Fruit fly (Drosophila melanogaster): ENCODE measurements around the gene CG31089.

CG31089 gene

DNA sequence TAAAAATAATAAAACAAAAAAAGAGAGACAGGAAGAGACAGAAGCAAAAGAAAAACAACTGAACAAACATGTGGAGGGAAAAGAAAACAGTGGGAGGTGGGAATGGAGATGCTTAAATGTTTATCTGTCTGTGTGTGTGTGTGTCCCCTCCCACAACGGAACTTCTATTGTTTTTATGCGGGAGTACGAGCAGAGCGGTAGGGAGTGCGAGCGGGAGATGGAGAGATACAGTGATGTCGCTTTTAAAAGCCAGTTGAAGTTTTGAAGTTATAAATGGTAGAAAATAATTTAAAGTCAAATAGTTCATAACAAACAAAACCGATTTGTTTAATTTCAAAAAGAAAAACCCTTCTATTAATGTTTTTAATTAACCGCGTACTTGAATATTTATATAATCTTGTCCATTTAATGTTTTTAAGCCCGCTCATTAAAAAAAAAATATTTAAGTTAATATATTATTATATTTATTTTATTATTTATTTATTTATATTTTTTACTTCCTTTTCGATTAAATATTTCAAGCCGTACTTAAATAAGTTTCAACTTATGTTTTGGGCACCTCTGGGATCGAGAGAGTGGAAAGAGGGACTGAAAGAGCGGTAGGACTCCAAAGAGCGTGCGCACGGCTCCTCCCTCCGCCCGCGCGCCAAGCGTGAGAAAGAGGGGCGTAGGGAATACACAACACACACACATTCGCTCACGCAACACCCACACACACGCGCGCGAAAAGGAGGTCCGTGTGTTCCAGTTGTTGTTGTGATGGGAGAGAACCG, 22.1 kb upstream of the CG31089 start:
- peak; percentile 59; the same call in 1 of the 2 replicates for TF ChIP-seq CG32121 (GFP tag; IDR thresholded peaks at IDR 0.05)
- TF ChIP-seq Pif1B (GFP tag; optimal IDR thresholded peaks at IDR 0.05) = peak; percentile 1
- peak; percentile 63 for TF ChIP-seq CG8159 (tag; optimal IDR thresholded peaks at IDR 0.05)
- peak; percentile 67 for TF ChIP-seq CG9948 (tag; optimal IDR thresholded peaks at IDR 0.05)
- no peak for TF ChIP-seq D1 (tag; optimal IDR thresholded peaks at IDR 0.05)
- peak; percentile 11; the same call in 1 of the 2 replicates for TF ChIP-seq Ets98B (GFP tag; IDR thresholded peaks at IDR 0.05)
- peak; percentile 11 for TF ChIP-seq CG12605 (GFP tag; IDR thresholded peaks at IDR 0.05)
- TF ChIP-seq CG17806 (tag; optimal IDR thresholded peaks at IDR 0.05) = peak; percentile 57
- TF ChIP-seq fd96Ca (GFP tag; IDR thresholded peaks at IDR 0.05) = no peak
- TF ChIP-seq CG34367 (tag; optimal IDR thresholded peaks at IDR 0.05) = peak; percentile 14
- no peak for TF ChIP-seq CG8301 (tag; optimal IDR thresholded peaks at IDR 0.05)
- TF ChIP-seq rn (GFP tag; IDR thresholded peaks at IDR 0.05) = 0 out of 2 replicates have a peak, but pooled peaks have one; percentile 18
- peak; percentile 4 for TF ChIP-seq Pif1A (GFP tag; optimal IDR thresholded peaks at IDR 0.05)
- TF ChIP-seq CG15710 (tag; optimal IDR thresholded peaks at IDR 0.05) = peak; percentile 59
- TF ChIP-seq CG13204 (GFP tag; optimal IDR thresholded peaks at IDR 0.05) = peak; percentile 42
- TF ChIP-seq CG14655 (GFP tag; optimal IDR thresholded peaks at IDR 0.05) = peak; percentile 63
- no peak for TF ChIP-seq EcR (GFP tag; optimal IDR thresholded peaks at IDR 0.05)
- no peak for TF ChIP-seq CG10348 (GFP tag; IDR thresholded peaks at IDR 0.05)
- peak; percentile 61 for TF ChIP-seq CG4496 (GFP tag; IDR thresholded peaks at IDR 0.05)
- no peak for TF ChIP-seq gl (tag; optimal IDR thresholded peaks at IDR 0.05)
- peak; percentile 48 for TF ChIP-seq Snoo (tag; optimal IDR thresholded peaks at IDR 0.05)

DNA sequence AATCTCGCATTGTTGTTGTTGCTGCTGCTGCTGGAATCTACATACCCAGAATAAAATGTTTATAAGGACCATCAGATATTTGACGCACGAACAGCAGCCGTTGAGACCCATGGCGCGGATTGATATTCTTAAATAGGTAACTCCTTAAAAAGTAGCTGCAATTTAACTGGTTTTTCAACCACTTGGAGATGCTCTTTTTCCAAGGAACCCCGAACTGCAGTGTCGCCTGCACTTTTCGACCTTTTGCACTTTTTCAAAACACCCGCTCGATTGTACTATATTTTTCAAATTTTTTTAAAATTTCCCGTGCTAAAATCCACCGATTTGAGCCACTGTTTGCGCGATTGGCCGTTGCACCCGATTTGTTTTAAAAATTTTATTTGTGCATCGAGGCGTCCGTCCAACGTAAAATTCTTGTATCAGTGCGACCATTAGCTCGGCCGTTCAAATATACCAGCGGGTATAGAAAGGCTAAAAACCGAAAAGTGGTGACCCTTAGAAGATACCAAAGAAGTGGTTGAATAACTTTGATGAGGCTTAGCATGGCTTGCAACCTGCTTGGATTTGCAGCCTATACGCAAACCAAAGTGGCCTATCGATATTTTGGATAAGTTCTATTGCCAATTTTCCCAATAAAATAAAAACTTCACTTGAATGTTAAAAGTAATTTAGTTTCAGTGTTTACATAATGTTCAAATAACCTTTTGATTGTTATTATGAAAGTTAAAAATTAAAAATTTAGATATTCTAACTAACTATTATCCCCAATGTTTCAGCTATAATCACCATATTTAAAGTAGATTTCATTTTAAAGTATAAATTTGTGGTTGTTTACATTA, 21.3 kb upstream of the CG31089 start, which contains the start of gene Tsp96F:
Gene Tsp96F (minus strand): TSS at position 457 of the 839 bp plus-strand sequence.
- peak; percentile 18 for TF ChIP-seq D1 (tag; optimal IDR thresholded peaks at IDR 0.05)
- peak; percentile 42 for TF ChIP-seq CG12605 (GFP tag; IDR thresholded peaks at IDR 0.05)
- peak; percentile 14 for TF ChIP-seq EcR (GFP tag; optimal IDR thresholded peaks at IDR 0.05)
- 0 out of 3 replicates have a peak, but pooled peaks have one; percentile 40 for TF ChIP-seq CG4496 (GFP tag; IDR thresholded peaks at IDR 0.05)
- no peak for TF ChIP-seq CG15710 (tag; optimal IDR thresholded peaks at IDR 0.05)

DNA sequence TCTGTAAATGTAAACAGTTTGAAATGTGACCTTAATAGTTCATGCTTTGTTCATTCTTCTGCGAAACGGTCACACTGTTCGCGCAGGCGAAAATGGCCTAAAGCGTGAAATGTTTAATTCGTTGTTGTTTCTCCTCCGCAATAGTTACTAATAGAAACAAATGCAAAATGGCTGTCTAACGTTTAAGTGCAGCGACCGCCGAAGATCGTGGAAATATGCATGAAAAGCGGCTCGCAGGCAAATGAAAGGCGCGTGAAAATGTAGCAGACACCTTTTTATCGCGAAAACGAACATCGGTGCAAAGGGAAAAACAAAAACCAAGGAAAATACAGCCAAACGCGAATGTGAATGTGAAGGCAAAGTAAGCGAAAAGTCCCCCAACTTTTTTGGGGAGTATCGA, 20.5 kb upstream of the CG31089 start, which contains the start of gene SppL:
Gene SppL (plus strand): TSS at position 70 of the 400 bp plus-strand sequence.
- no peak for TF ChIP-seq CG13204 (GFP tag; optimal IDR thresholded peaks at IDR 0.05)
- TF ChIP-seq CG12605 (GFP tag; IDR thresholded peaks at IDR 0.05) = no peak

DNA sequence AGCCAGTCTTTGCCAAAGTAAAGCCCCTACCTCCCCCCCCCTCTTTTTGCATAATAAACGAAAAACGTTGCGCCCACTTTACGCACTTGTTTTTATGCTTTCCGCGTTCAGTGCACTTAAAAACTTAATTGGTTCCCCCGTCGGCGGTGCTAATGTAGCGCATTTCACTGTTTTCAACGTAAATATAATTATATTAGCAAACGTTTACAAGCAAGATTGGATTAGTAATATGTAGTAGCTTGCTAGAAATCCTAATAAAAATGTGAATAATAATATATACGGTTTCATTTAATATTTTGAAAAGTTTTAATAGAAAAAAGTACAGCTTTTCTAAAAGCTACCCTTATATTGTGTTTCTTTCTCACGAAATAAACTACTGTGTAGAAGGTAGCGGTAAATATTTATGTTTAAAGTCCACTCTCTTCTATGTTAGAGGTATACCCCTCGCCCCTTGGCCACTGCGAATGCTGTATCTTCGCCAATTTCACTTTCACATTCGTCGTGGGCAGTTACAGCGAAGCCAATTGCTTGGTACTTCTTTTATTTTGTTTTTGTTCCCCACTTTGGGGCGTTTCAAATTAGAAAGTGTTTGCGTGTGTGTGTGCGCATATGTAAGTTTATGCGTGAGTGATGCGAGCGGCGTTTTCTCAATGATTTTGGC, 19.7 kb upstream of the CG31089 start:
- TF ChIP-seq CG17806 (tag; optimal IDR thresholded peaks at IDR 0.05) = no peak
- TF ChIP-seq fd96Ca (GFP tag; IDR thresholded peaks at IDR 0.05) = no peak
- TF ChIP-seq Pif1B (GFP tag; optimal IDR thresholded peaks at IDR 0.05) = no peak
- TF ChIP-seq CG8301 (tag; optimal IDR thresholded peaks at IDR 0.05) = peak; percentile 22
- peak; percentile 42 for TF ChIP-seq CG14655 (GFP tag; optimal IDR thresholded peaks at IDR 0.05)

DNA sequence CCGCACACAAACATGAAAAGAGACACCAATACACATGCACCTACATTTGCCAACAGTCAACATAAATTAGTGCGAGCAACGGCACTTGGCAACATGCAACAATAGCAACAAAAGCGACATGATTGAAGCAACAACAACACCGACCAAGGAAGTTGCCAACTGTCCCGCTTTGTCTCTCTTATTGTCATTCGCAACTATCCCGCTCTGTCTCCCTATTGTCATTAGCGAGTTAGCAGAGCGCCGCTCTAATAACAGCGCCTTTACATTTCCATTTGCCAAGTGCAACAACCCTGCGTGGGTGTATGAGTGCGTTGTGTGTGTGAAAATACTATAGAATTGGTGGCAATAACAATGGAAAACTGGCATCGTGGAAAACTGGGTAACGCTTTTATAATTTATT, 18.6 kb upstream of the CG31089 start:
- TF ChIP-seq EcR (GFP tag; optimal IDR thresholded peaks at IDR 0.05) (peak; percentile 84), CG13204 (GFP tag; optimal IDR thresholded peaks at IDR 0.05) (no peak)

DNA sequence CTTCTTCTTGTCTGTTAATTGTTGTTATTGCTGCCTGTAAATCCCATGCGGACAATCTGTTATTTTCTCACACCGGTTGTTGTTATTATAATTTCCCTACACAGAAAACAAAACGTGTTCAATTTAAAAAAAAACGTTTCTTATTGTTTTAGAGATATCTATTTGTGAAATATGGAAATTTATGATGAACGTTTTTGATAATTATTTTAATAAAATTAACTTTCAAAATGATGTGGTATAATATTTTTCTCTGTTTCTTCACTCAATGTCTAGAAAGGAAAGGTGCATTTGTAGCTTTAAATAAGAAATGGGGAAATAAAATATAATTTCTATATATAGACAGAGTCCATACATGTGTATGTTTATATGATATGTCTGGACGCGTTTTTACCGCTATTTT, 18.1 kb upstream of the CG31089 start:
- peak; percentile 18 for TF ChIP-seq CG15710 (tag; optimal IDR thresholded peaks at IDR 0.05)
- TF ChIP-seq fd96Ca (GFP tag; IDR thresholded peaks at IDR 0.05) = no peak
- no peak for TF ChIP-seq CG10348 (GFP tag; IDR thresholded peaks at IDR 0.05)
- no peak for TF ChIP-seq Pif1B (GFP tag; optimal IDR thresholded peaks at IDR 0.05)
- TF ChIP-seq EcR (GFP tag; optimal IDR thresholded peaks at IDR 0.05) = no peak
- TF ChIP-seq CG12605 (GFP tag; IDR thresholded peaks at IDR 0.05) = peak; percentile 21; the same call in 1 of the 2 replicates
- TF ChIP-seq gl (tag; optimal IDR thresholded peaks at IDR 0.05) = no peak
- peak; percentile 10 for TF ChIP-seq Snoo (tag; optimal IDR thresholded peaks at IDR 0.05)
- TF ChIP-seq CG8301 (tag; optimal IDR thresholded peaks at IDR 0.05) = peak; percentile 66
- peak; percentile 68 for TF ChIP-seq CG32121 (GFP tag; IDR thresholded peaks at IDR 0.05)
- TF ChIP-seq CG9948 (tag; optimal IDR thresholded peaks at IDR 0.05) = peak; percentile 39
- no peak for TF ChIP-seq rn (GFP tag; IDR thresholded peaks at IDR 0.05)
- TF ChIP-seq CG17806 (tag; optimal IDR thresholded peaks at IDR 0.05) = peak; percentile 32
- TF ChIP-seq D1 (tag; optimal IDR thresholded peaks at IDR 0.05) = no peak
- peak; percentile 43 for TF ChIP-seq CG8159 (tag; optimal IDR thresholded peaks at IDR 0.05)
- peak; percentile 45; the same call in 1 of the 3 replicates for TF ChIP-seq CG4496 (GFP tag; IDR thresholded peaks at IDR 0.05)
- TF ChIP-seq CG13204 (GFP tag; optimal IDR thresholded peaks at IDR 0.05) = no peak
- TF ChIP-seq Pif1A (GFP tag; optimal IDR thresholded peaks at IDR 0.05) = no peak
- peak; percentile 46; the same call in 1 of the 2 replicates for TF ChIP-seq Ets98B (GFP tag; IDR thresholded peaks at IDR 0.05)
- TF ChIP-seq CG34367 (tag; optimal IDR thresholded peaks at IDR 0.05) = no peak
- TF ChIP-seq CG14655 (GFP tag; optimal IDR thresholded peaks at IDR 0.05) = no peak

All from whole organism, pupa.